Worm (Caenorhabditis elegans): Measurements from ENCODE around the gene C06G4.4.

ce11 chrIII:8004091-8004490, 26.5 kb upstream of the C06G4.4 start, which contains the start of gene C06G4.6:
- TF ChIP-seq T22C8.4 (GFP tag; IDR thresholded peaks at IDR 0.05) (no peak), ztf-23 (GFP tag; IDR thresholded peaks at IDR 0.05) (no peak), ref-1 (GFP tag; conservative IDR thresholded peaks at IDR 0.05) (no peak), flt-1 (GFP tag; IDR thresholded peaks at IDR 0.05) (no peak)

All from whole organism, midembryonic.